Worm (Caenorhabditis elegans): Measurements from ENCODE around the gene nlp-13.

ce11 chrV:4260090-4260489, 23.9 kb downstream of the nlp-13 start, which contains the start of gene srt-3:
- TF ChIP-seq nhr-11 (tag; optimal IDR thresholded peaks at IDR 0.05) (no peak), daf-12 (tag; optimal IDR thresholded peaks at IDR 0.05) (no peak), tbx-2 (tag; optimal IDR thresholded peaks at IDR 0.05) (no peak), ztf-4 (tag; optimal IDR thresholded peaks at IDR 0.05) (no peak), egl-27 (tag; optimal IDR thresholded peaks at IDR 0.05) (no peak), elt-3 (tag; optimal IDR thresholded peaks at IDR 0.05) (no peak)

Data from whole organism, L3 larva.